Worm (Caenorhabditis elegans): ENCODE results near the gene C43H6.6.

Gene C43H6.6

DNA sequence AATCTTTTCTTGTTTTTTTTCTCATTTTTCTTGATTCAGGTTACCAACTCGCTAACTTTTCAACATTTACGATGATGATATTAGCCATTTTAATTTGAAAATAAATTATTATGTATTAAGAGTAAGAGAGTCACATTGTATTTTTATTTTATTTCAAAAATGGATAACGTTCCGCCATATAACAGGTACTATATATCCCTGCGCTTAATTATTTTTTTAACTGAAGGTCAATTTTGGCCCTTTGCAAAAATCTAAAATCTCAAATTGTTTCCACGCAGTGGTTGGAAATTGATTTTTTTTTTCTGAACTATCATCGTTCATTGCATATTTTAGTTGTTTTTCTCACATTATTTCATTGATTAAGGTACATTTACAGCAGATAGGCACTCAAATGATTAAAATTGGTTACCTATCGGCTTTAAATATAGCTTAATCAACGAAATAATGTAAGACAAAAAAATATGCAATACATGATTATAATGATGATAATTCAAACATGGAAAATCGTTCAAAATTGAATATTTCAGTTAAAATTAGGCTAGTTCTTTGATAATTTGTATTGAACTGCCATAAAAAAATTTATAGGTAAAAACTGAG is 30.3 kb upstream of the C43H6.6 start:
- TF ChIP-seq ceh-32 (tag; optimal IDR thresholded peaks at IDR 0.05; ENCODE audit: poor library complexity): peak; percentile 48
- TF ChIP-seq F10B5.3 (tag; optimal IDR thresholded peaks at IDR 0.05): peak; percentile 87
- TF ChIP-seq hmg-1.1 (GFP tag; IDR thresholded peaks at IDR 0.05): peak; percentile 98
- TF ChIP-seq snpc-1.2 (GFP tag; IDR thresholded peaks at IDR 0.05): no peak
- TF ChIP-seq zip-2 (tag; optimal IDR thresholded peaks at IDR 0.05): peak; percentile 91
- TF ChIP-seq aly-2 (tag; optimal IDR thresholded peaks at IDR 0.05): no peak
- peak; percentile 59 for TF ChIP-seq dpl-1 (GFP tag; optimal IDR thresholded peaks at IDR 0.05)
- TF ChIP-seq F44E2.7 (GFP tag; IDR thresholded peaks at IDR 0.05): no peak
- peak; percentile 10 for TF ChIP-seq lin-15B (tag; optimal IDR thresholded peaks at IDR 0.05)
- no peak; the same call in 1 of the 2 replicates for TF ChIP-seq Y75B8A.6 (GFP tag; IDR thresholded peaks at IDR 0.05)
- peak; percentile 85 for TF ChIP-seq nhr-6 (tag; optimal IDR thresholded peaks at IDR 0.05)
- TF ChIP-seq set-16 (GFP tag; IDR thresholded peaks at IDR 0.05): no peak
- peak; percentile 84 for TF ChIP-seq nhr-10 (tag; optimal IDR thresholded peaks at IDR 0.05)
- peak in 1 of 2 experiments; percentile 37 for TF ChIP-seq ZK546.5 (tag; optimal IDR thresholded peaks at IDR 0.05)
- TF ChIP-seq unc-130 (GFP tag; optimal IDR thresholded peaks at IDR 0.05): no peak
- no peak for TF ChIP-seq skn-1 (tag; optimal IDR thresholded peaks at IDR 0.05)
- peak; percentile 89 for TF ChIP-seq hlh-11 (tag; optimal IDR thresholded peaks at IDR 0.05)
- no peak for TF ChIP-seq fkh-10 (GFP tag; optimal IDR thresholded peaks at IDR 0.05)
- TF ChIP-seq unc-62 (GFP tag; optimal IDR thresholded peaks at IDR 0.05 in 1 of 2): peak in 1 of 2 experiments; percentile 81
- TF ChIP-seq unc-62 (tag; optimal IDR thresholded peaks at IDR 0.05): no peak
- peak; percentile 62 for TF ChIP-seq ceh-28 (tag; optimal IDR thresholded peaks at IDR 0.05)
- TF ChIP-seq fos-1 (tag; optimal IDR thresholded peaks at IDR 0.05): peak; percentile 63
- peak; percentile 60 for TF ChIP-seq arid-1 (GFP tag; conservative IDR thresholded peaks at IDR 0.05)
- TF ChIP-seq sdz-12 (GFP tag; optimal IDR thresholded peaks at IDR 0.05): no peak
- no peak for TF ChIP-seq pqm-1 (tag; optimal IDR thresholded peaks at IDR 0.05)
- no peak for TF ChIP-seq daf-8 (GFP tag; IDR thresholded peaks at IDR 0.05)
- peak; percentile 41 for TF ChIP-seq ces-1 (GFP tag; optimal IDR thresholded peaks at IDR 0.05)
- TF ChIP-seq lin-29 (GFP tag; IDR thresholded peaks at IDR 0.05): peak; percentile 81
- peak; percentile 77 for TF ChIP-seq ctbp-1 (GFP tag; IDR thresholded peaks at IDR 0.05)
- 0 out of 2 replicates have a peak, but pooled peaks have one; percentile 42 for TF ChIP-seq egl-43 (GFP tag; IDR thresholded peaks at IDR 0.05)
- TF ChIP-seq spr-1 (tag; optimal IDR thresholded peaks at IDR 0.05): peak; percentile 95
- peak; percentile 63 for TF ChIP-seq lin-13 (GFP tag; optimal IDR thresholded peaks at IDR 0.05)
- TF ChIP-seq php-3 (GFP tag; IDR thresholded peaks at IDR 0.05): peak; percentile 91
- TF ChIP-seq hif-1 (tag; optimal IDR thresholded peaks at IDR 0.05): peak; percentile 33 to 50
- peak; percentile 64 for TF ChIP-seq zfp-2 (tag; optimal IDR thresholded peaks at IDR 0.05)
- peak; percentile 82 for TF ChIP-seq nhr-28 (tag; optimal IDR thresholded peaks at IDR 0.05)
- TF ChIP-seq D1046.2 (GFP tag; IDR thresholded peaks at IDR 0.05): no peak
- TF ChIP-seq zip-11 (GFP tag; IDR thresholded peaks at IDR 0.05): no peak
- TF ChIP-seq nhr-76 (tag; optimal IDR thresholded peaks at IDR 0.05): peak; percentile 67
- no peak for TF ChIP-seq F26F4.8 (GFP tag; conservative IDR thresholded peaks at IDR 0.05)
- peak; percentile 13 for TF ChIP-seq nhr-25 (tag; optimal IDR thresholded peaks at IDR 0.05; ENCODE audit: borderline replicate concordance, insufficient read depth)
- no peak for TF ChIP-seq nhr-41 (GFP tag; IDR thresholded peaks at IDR 0.05)
- TF ChIP-seq rbr-2 (tag; optimal IDR thresholded peaks at IDR 0.05): peak; percentile 96
- TF ChIP-seq ceh-20 (GFP tag; IDR thresholded peaks at IDR 0.05): peak; percentile 82
- TF ChIP-seq saeg-2 (GFP tag; IDR thresholded peaks at IDR 0.05): peak; percentile 73; the same call in 1 of the 2 replicates
- TF ChIP-seq lsy-2 (tag; optimal IDR thresholded peaks at IDR 0.05): peak; percentile 87 to 95
- TF ChIP-seq daf-12 (tag; optimal IDR thresholded peaks at IDR 0.05): no peak
- TF ChIP-seq Y105C5A.15 (GFP tag; IDR thresholded peaks at IDR 0.05): no peak
- TF ChIP-seq dmd-8 (GFP tag; IDR thresholded peaks at IDR 0.05): no peak
- peak; percentile 44; the same call in 1 of the 2 replicates for TF ChIP-seq mdt-29 (GFP tag; IDR thresholded peaks at IDR 0.05)
- no peak for TF ChIP-seq mxl-2 (GFP tag; conservative IDR thresholded peaks at IDR 0.05)

Measured in whole organism, L4 larva.